Worm (Caenorhabditis elegans) whole organism, young adult: ENCODE data around the gene H41C03.1.

Experiments used
- B0261.1 ChIP-seq: sonication (generic microtip); optimal IDR thresholded peaks from 2 replicates; lab custom pipeline; 2016; ENCODE audit warnings: mild to moderate bottlenecking, missing genetic modification characterization, moderate library complexity, missing compliant biosample characterization
- F22D6.2 ChIP-seq: sonication (generic microtip); optimal IDR thresholded peaks from 2 replicates; lab custom pipeline; 2016; ENCODE audit warnings: mild to moderate bottlenecking, missing genetic modification characterization, missing compliant biosample characterization
- K11D2.4 ChIP-seq: fragments of 200-800 bp; sonication (Bioruptor generic); IDR thresholded peaks from 2 replicates; pipeline ENCODE4 v1.3.6; 2022; ENCODE audit warnings: missing genetic modification reagents, missing genetic modification characterization, missing compliant biosample characterization
- T07F8.4 ChIP-seq: sonication (generic microtip); optimal IDR thresholded peaks from 2 replicates; lab custom pipeline; 2016; ENCODE audit warnings: mild to moderate bottlenecking, missing genetic modification characterization, moderate library complexity, missing compliant biosample characterization
- ZK185.1 ChIP-seq: sonication (generic microtip); optimal IDR thresholded peaks from 2 replicates; lab custom pipeline; 2016; ENCODE audit warnings: mild to moderate bottlenecking, missing genetic modification characterization, missing compliant biosample characterization; ENCODE audit not compliant: poor library complexity, severe bottlenecking
- ama-1 ChIP-seq, 3 experiments: fragments of 150-350 bp in 1 of 3; sonication (generic microtip) in 2 of 3; optimal IDR thresholded peaks; 2 replicates each; lab custom pipeline; 2014 to 2018; ENCODE audit warnings: missing biosample characterization in 2 of 3, missing genetic modification characterization in 2 of 3, missing genetic modification reagents in 2 of 3
- aptf-2 ChIP-seq: fragments of 200-800 bp; sonication (Bioruptor generic); conservative IDR thresholded peaks from 2 replicates; pipeline ENCODE4 v1.3.6; 2022; ENCODE audit warnings: missing genetic modification reagents, missing genetic modification characterization, missing compliant biosample characterization
- aptf-3 ChIP-seq: fragments of 200-800 bp; sonication (Bioruptor generic); IDR thresholded peaks from 2 replicates; pipeline ENCODE4 v1.3.6; 2022; ENCODE audit warnings: missing genetic modification characterization, missing compliant biosample characterization
- athp-1 ChIP-seq: sonication (generic microtip); optimal IDR thresholded peaks from 2 replicates; lab custom pipeline; 2017; ENCODE audit warnings: mild to moderate bottlenecking, missing genetic modification characterization, missing compliant biosample characterization
- attf-3 ChIP-seq: fragments of 200-800 bp; sonication (Bioruptor generic); conservative IDR thresholded peaks from 2 replicates; pipeline ENCODE4 v1.3.6; 2022; ENCODE audit warnings: missing genetic modification reagents, missing genetic modification characterization, missing compliant biosample characterization
- bed-1 ChIP-seq: fragments of 200-800 bp; sonication (Bioruptor generic); IDR thresholded peaks from 2 replicates; pipeline ENCODE4 v1.3.6; 2022; ENCODE audit warnings: missing genetic modification reagents, missing genetic modification characterization, missing compliant biosample characterization
- cebp-1 ChIP-seq, 2 experiments: fragments of 200-800 bp in 1 of 2; sonication (Bioruptor generic) in 1 of 2; sonication (generic microtip) in 1 of 2; IDR thresholded peaks in 1 of 2; optimal IDR thresholded peaks in 1 of 2; 2 replicates each; pipeline versions ENCODE4 v1.3.6 to Lab custom; 2017 to 2022; ENCODE audit warnings: missing compliant biosample characterization in 2 of 2, missing genetic modification characterization in 2 of 2, mild to moderate bottlenecking in 1 of 2, missing genetic modification reagents in 1 of 2, moderate library complexity in 1 of 2
- cebp-2 ChIP-seq: fragments of 200-800 bp; sonication (Bioruptor generic); IDR thresholded peaks from 2 replicates; pipeline ENCODE4 v1.3.6; 2022; ENCODE audit warnings: missing genetic modification characterization, missing compliant biosample characterization
- ceh-100 ChIP-seq: fragments of 200-800 bp; sonication (Bioruptor generic); IDR thresholded peaks from 2 replicates; pipeline ENCODE4 v1.3.6; 2022; ENCODE audit warnings: missing genetic modification reagents, missing genetic modification characterization, missing compliant biosample characterization
- ceh-27 ChIP-seq: fragments of 200-800 bp; sonication (Bioruptor generic); optimal IDR thresholded peaks from 2 replicates; lab custom pipeline; 2018; ENCODE audit warnings: mild to moderate bottlenecking, missing genetic modification characterization, moderate library complexity, missing compliant biosample characterization
- ceh-40 ChIP-seq: fragments of 200-800 bp; sonication (Bioruptor generic); IDR thresholded peaks from 2 replicates; pipeline ENCODE4 v1.3.6; 2022; ENCODE audit warnings: missing genetic modification characterization, missing compliant biosample characterization
- ceh-79 ChIP-seq: sonication (generic microtip); optimal IDR thresholded peaks from 2 replicates; lab custom pipeline; 2017; ENCODE audit warnings: mild to moderate bottlenecking, missing genetic modification characterization, missing compliant biosample characterization
- dox-1 ChIP-seq: fragments of 200-800 bp; sonication (Bioruptor generic); IDR thresholded peaks from 2 replicates; pipeline ENCODE4 v1.3.6; 2022; ENCODE audit warnings: missing genetic modification reagents, missing genetic modification characterization, missing compliant biosample characterization
- egrh-3 ChIP-seq: fragments of 200-800 bp; sonication (Bioruptor generic); IDR thresholded peaks from 2 replicates; pipeline ENCODE4 v1.3.6; 2022; ENCODE audit warnings: missing genetic modification reagents, missing genetic modification characterization, missing compliant biosample characterization
- ekl-4 ChIP-seq: fragments of 200-800 bp; sonication (Bioruptor generic); IDR thresholded peaks from 2 replicates; pipeline ENCODE4 v1.3.6; 2022; ENCODE audit warnings: missing genetic modification reagents, missing genetic modification characterization, missing compliant biosample characterization
- ets-4 ChIP-seq: fragments of 200-800 bp; sonication (Bioruptor generic); optimal IDR thresholded peaks from 2 replicates; lab custom pipeline; 2018; ENCODE audit warnings: mild to moderate bottlenecking, missing genetic modification characterization, missing compliant biosample characterization
- hlh-12 ChIP-seq: sonication (generic microtip); optimal IDR thresholded peaks from 2 replicates; lab custom pipeline; 2016; ENCODE audit warnings: missing genetic modification characterization, missing compliant biosample characterization
- hmg-1.2 ChIP-seq: fragments of 200-800 bp; sonication (Bioruptor generic); IDR thresholded peaks from 2 replicates; pipeline ENCODE4 v1.3.6; 2022; ENCODE audit warnings: missing genetic modification reagents, missing genetic modification characterization, missing compliant biosample characterization
- let-526 ChIP-seq: fragments of 200-800 bp; sonication (Bioruptor generic); IDR thresholded peaks from 2 replicates; pipeline ENCODE4 v1.3.6; 2022; ENCODE audit warnings: missing genetic modification reagents, missing genetic modification characterization, missing compliant biosample characterization
- lin-54 ChIP-seq: fragments of 200-800 bp; sonication (Bioruptor generic); optimal IDR thresholded peaks from 2 replicates; lab custom pipeline; 2018; ENCODE audit warnings: mild to moderate bottlenecking, missing genetic modification characterization, missing compliant biosample characterization
- lsl-1 ChIP-seq: fragments of 200-800 bp; sonication (Bioruptor generic); optimal IDR thresholded peaks from 2 replicates; lab custom pipeline; 2018; ENCODE audit warnings: mild to moderate bottlenecking, missing genetic modification characterization, moderate library complexity, missing compliant biosample characterization
- lsy-27 ChIP-seq: sonication (generic microtip); optimal IDR thresholded peaks from 2 replicates; lab custom pipeline; 2017; ENCODE audit warnings: missing genetic modification characterization, mild to moderate bottlenecking, missing compliant biosample characterization, antibody characterized with exemption, missing genotype, borderline replicate concordance; ENCODE audit not compliant: insufficient read depth
- madf-8 ChIP-seq: fragments of 200-800 bp; sonication (Bioruptor generic); conservative IDR thresholded peaks from 2 replicates; pipeline ENCODE4 v1.3.6; 2022; ENCODE audit warnings: missing genetic modification reagents, missing genetic modification characterization, missing compliant biosample characterization
- mcd-1 ChIP-seq: fragments of 200-800 bp; sonication (Bioruptor generic); IDR thresholded peaks from 2 replicates; pipeline ENCODE4 v1.3.6; 2022; ENCODE audit warnings: missing genetic modification reagents, missing genetic modification characterization, missing compliant biosample characterization
- nfya-1 ChIP-seq: sonication (generic microtip); optimal IDR thresholded peaks from 2 replicates; lab custom pipeline; 2017; ENCODE audit warnings: antibody characterized with exemption, missing compliant biosample characterization, missing genetic modification characterization, borderline replicate concordance; ENCODE audit not compliant: insufficient read depth
- nfya-2 ChIP-seq: fragments of 200-800 bp; sonication (Bioruptor generic); IDR thresholded peaks from 2 replicates; pipeline ENCODE4 v1.3.6; 2022; ENCODE audit warnings: missing genetic modification reagents, missing genetic modification characterization, missing compliant biosample characterization
- nhr-179 ChIP-seq: sonication (generic microtip); optimal IDR thresholded peaks from 2 replicates; lab custom pipeline; 2016; ENCODE audit warnings: mild to moderate bottlenecking, missing genetic modification characterization, missing compliant biosample characterization
- nhr-90 ChIP-seq: sonication (generic microtip); optimal IDR thresholded peaks from 2 replicates; lab custom pipeline; 2016; ENCODE audit warnings: missing genotype, mild to moderate bottlenecking, missing genetic modification characterization, missing compliant biosample characterization
- pbrm-1 ChIP-seq: fragments of 200-800 bp; sonication (Bioruptor generic); IDR thresholded peaks from 2 replicates; pipeline ENCODE4 v1.3.6; 2022; ENCODE audit warnings: missing genetic modification reagents, missing genetic modification characterization, missing compliant biosample characterization
- snpc-1.1 ChIP-seq: sonication (generic microtip); optimal IDR thresholded peaks from 2 replicates; lab custom pipeline; 2017; ENCODE audit warnings: missing genetic modification characterization, mild to moderate bottlenecking, missing compliant biosample characterization, antibody characterized with exemption, moderate library complexity, missing genotype, missing genetic modification reagents; ENCODE audit not compliant: insufficient read depth
- snpc-1.3 ChIP-seq: sonication (generic microtip); optimal IDR thresholded peaks from 2 replicates; lab custom pipeline; 2017; ENCODE audit warnings: missing genetic modification characterization, mild to moderate bottlenecking, missing compliant biosample characterization, antibody characterized with exemption, moderate library complexity, missing genotype, missing genetic modification reagents; ENCODE audit not compliant: insufficient read depth
- snpc-3.4 ChIP-seq: sonication (generic microtip); optimal IDR thresholded peaks from 2 replicates; lab custom pipeline; 2017; ENCODE audit warnings: missing genetic modification characterization, mild to moderate bottlenecking, missing compliant biosample characterization, antibody characterized with exemption, moderate library complexity, missing genotype, missing genetic modification reagents
- tbp1 ChIP-seq: fragments of 200-800 bp; sonication (Bioruptor generic); optimal IDR thresholded peaks from 2 replicates; lab custom pipeline; 2018; ENCODE audit warnings: mild to moderate bottlenecking, missing genetic modification characterization, missing compliant biosample characterization
- xnd-1 ChIP-seq: sonication (generic microtip); optimal IDR thresholded peaks from 2 replicates; lab custom pipeline; 2016; ENCODE audit warnings: missing genotype, missing genetic modification reagents, missing genetic modification characterization, missing compliant biosample characterization
- zim-3 ChIP-seq: sonication (generic microtip); optimal IDR thresholded peaks from 2 replicates; lab custom pipeline; 2017; ENCODE audit warnings: mild to moderate bottlenecking, missing genetic modification characterization, moderate library complexity, missing compliant biosample characterization
- ztf-18 ChIP-seq: sonication (generic microtip); optimal IDR thresholded peaks from 2 replicates; lab custom pipeline; 2016; ENCODE audit warnings: missing genotype, mild to moderate bottlenecking, missing genetic modification characterization, missing compliant biosample characterization
- ztf-25 ChIP-seq: fragments of 200-800 bp; sonication (Bioruptor generic); IDR thresholded peaks from 2 replicates; pipeline ENCODE4 v1.3.6; 2022; ENCODE audit warnings: missing genetic modification reagents, missing genetic modification characterization, missing compliant biosample characterization
- ztf-28 ChIP-seq: fragments of 200-800 bp; sonication (Bioruptor generic); IDR thresholded peaks from 2 replicates; pipeline ENCODE4 v1.3.6; 2022; ENCODE audit warnings: missing genetic modification reagents, missing genetic modification characterization, missing compliant biosample characterization
- ztf-3 ChIP-seq: fragments of 200-800 bp; sonication (Bioruptor generic); optimal IDR thresholded peaks from 2 replicates; lab custom pipeline; 2018; ENCODE audit warnings: mild to moderate bottlenecking, missing genetic modification characterization, missing compliant biosample characterization
- ztf-6 ChIP-seq: fragments of 200-800 bp; sonication (Bioruptor generic); IDR thresholded peaks from 2 replicates; pipeline ENCODE4 v1.3.6; 2022; ENCODE audit warnings: missing genetic modification reagents, missing genetic modification characterization, missing compliant biosample characterization

The H41C03.1 gene

ce11 chrII:5816346-5816745, 37.9 kb upstream of the H41C03.1 start, which contains the start of gene ZK1248.20:
Gene ZK1248.20 (plus strand): TSS chrII:5816646.
- TF ChIP-seq aptf-2 (GFP tag; lab: Robert Waterston, UW) (no peak), lsl-1 (no peak), hlh-12 (tag; lab: Kevin White, UChicago) (no peak), let-526 (GFP tag; lab: Robert Waterston, UW) (no peak), athp-1 (tag; lab: Kevin White, UChicago) (no peak), snpc-3.4 (tag; lab: Kevin White, UChicago) (no peak), F22D6.2 (tag; lab: Kevin White, UChicago) (no peak), aptf-3 (no peak), dox-1 (GFP tag; lab: Robert Waterston, UW) (no peak), ets-4 (GFP tag; lab: Kevin White, UChicago) (no peak), pbrm-1 (no peak), attf-3 (no peak), cebp-2 (no peak), lsy-27 (tag; lab: Kevin White, UChicago) (no peak), nhr-179 (tag; lab: Kevin White, UChicago) (no peak), ama-1 (optimal IDR thresholded peaks at IDR 0.05; lab: Kevin White, UChicago) (no peak), ama-1 (GFP tag; optimal IDR thresholded peaks at IDR 0.05; lab: Kevin White, UChicago) (no peak), B0261.1 (tag; lab: Kevin White, UChicago) (no peak), nhr-90 (no peak)

ce11 chrII:5818298-5818697, 35.9 kb upstream of the H41C03.1 start, which contains the start of gene ZK1248.4:
Gene ZK1248.4 (plus strand): TSS chrII:5818598.
- TF ChIP-seq ceh-40 (GFP tag; lab: Robert Waterston, UW): no peak
- no peak for TF ChIP-seq xnd-1 (tag; lab: Kevin White, UChicago)
- TF ChIP-seq ztf-3 (GFP tag; lab: Kevin White, UChicago): no peak
- TF ChIP-seq ceh-79: no peak
- no peak for TF ChIP-seq zim-3 (tag; lab: Kevin White, UChicago)
- no peak for TF ChIP-seq athp-1 (tag; lab: Kevin White, UChicago)
- no peak for TF ChIP-seq egrh-3
- TF ChIP-seq snpc-3.4 (tag; lab: Kevin White, UChicago): no peak
- TF ChIP-seq snpc-1.3 (tag; lab: Kevin White, UChicago): no peak
- no peak for TF ChIP-seq bed-1 (GFP tag; lab: Robert Waterston, UW)
- no peak for TF ChIP-seq ztf-25
- TF ChIP-seq ekl-4 (GFP tag; lab: Robert Waterston, UW): no peak
- no peak for TF ChIP-seq nfya-2 (GFP tag; lab: Robert Waterston, UW)
- no peak for TF ChIP-seq dox-1 (GFP tag; lab: Robert Waterston, UW)
- no peak for TF ChIP-seq ztf-18 (tag; lab: Kevin White, UChicago)
- TF ChIP-seq K11D2.4 (GFP tag; lab: Robert Waterston, UW): no peak
- TF ChIP-seq snpc-1.1 (tag; lab: Kevin White, UChicago): no peak
- no peak for TF ChIP-seq nfya-1
- no peak for TF ChIP-seq mcd-1 (GFP tag; lab: Robert Waterston, UW)

ce11 chrII:5819655-5820054, 34.6 kb upstream of the H41C03.1 start:
- TF ChIP-seq madf-8 (GFP tag; lab: Robert Waterston, UW) (peak; percentile 39; the same call in 1 of the 2 replicates), cebp-1 (GFP tag; IDR thresholded peaks at IDR 0.05; lab: Robert Waterston, UW) (no peak), cebp-1 (tag; optimal IDR thresholded peaks at IDR 0.05; lab: Kevin White, UChicago) (no peak), ZK185.1 (peak; percentile 34), hmg-1.2 (peak; percentile 21; the same call in 1 of the 2 replicates), aptf-2 (GFP tag; lab: Robert Waterston, UW) (0 out of 2 replicates have a peak, but pooled peaks have one; percentile 26), mcd-1 (GFP tag; lab: Robert Waterston, UW) (peak; percentile 82), ztf-6 (GFP tag; lab: Robert Waterston, UW) (0 out of 2 replicates have a peak, but pooled peaks have one; percentile 47), tbp1 (GFP tag; lab: Kevin White, UChicago) (peak; percentile 20), lin-54 (GFP tag; lab: Kevin White, UChicago) (peak; percentile 15), ceh-27 (peak; percentile 29), ztf-28 (GFP tag; lab: Robert Waterston, UW) (0 out of 2 replicates have a peak, but pooled peaks have one; percentile 61), T07F8.4 (tag; lab: Kevin White, UChicago) (no peak), ceh-100 (GFP tag; lab: Robert Waterston, UW) (peak; percentile 69)
